Fruit fly (Drosophila melanogaster): Measurements from ENCODE around the gene AdipoR.

dm6 chr3R:22546017-22546416 is 1.6 kb downstream of the AdipoR start:
- no peak for TF ChIP-seq Dip3 (GFP tag; optimal IDR thresholded peaks at IDR 0.05)
- TF ChIP-seq Dref (GFP tag; IDR thresholded peaks at IDR 0.05): no peak
- TF ChIP-seq fd96Cb (tag; optimal IDR thresholded peaks at IDR 0.05): no peak
- no peak for TF ChIP-seq CG3847 (GFP tag; IDR thresholded peaks at IDR 0.05)
- TF ChIP-seq D (optimal IDR thresholded peaks at IDR 0.05): no peak
- TF ChIP-seq D (GFP tag; optimal IDR thresholded peaks at IDR 0.05): no peak
- no peak for TF ChIP-seq CG8089 (GFP tag; optimal IDR thresholded peaks at IDR 0.05)
- no peak for TF ChIP-seq Aef1 (GFP tag; IDR thresholded peaks at IDR 0.05)
- TF ChIP-seq sens-2 (GFP tag; IDR thresholded peaks at IDR 0.05): no peak
- TF ChIP-seq NfI (GFP tag; optimal IDR thresholded peaks at IDR 0.05): no peak
- no peak for TF ChIP-seq Side (GFP tag; optimal IDR thresholded peaks at IDR 0.05)
- no peak for TF ChIP-seq lov (optimal IDR thresholded peaks at IDR 0.05)
- TF ChIP-seq lov (GFP tag; IDR thresholded peaks at IDR 0.05): no peak
- no peak for TF ChIP-seq wek (GFP tag; optimal IDR thresholded peaks at IDR 0.05)
- no peak for TF ChIP-seq schlank (tag; optimal IDR thresholded peaks at IDR 0.05)
- no peak for TF ChIP-seq Ets97D (GFP tag; optimal IDR thresholded peaks at IDR 0.05)
